Fruit fly (Drosophila melanogaster): ENCODE data around the gene RpS6.

Gene RpS6

dm6 chrX:7934679-7935078, 33.5 kb upstream of the RpS6 start, which contains the start of gene RpS14b (continued):
- peak; percentile 36; the same call in 1 of the 2 replicates for TF ChIP-seq E2f1 (GFP tag; IDR thresholded peaks at IDR 0.05)
- peak; percentile 24 for TF ChIP-seq CG17829 (tag; optimal IDR thresholded peaks at IDR 0.05)
- TF ChIP-seq Mad (GFP tag; optimal IDR thresholded peaks at IDR 0.05) = peak; percentile 36
- peak; percentile 69 for TF ChIP-seq CG9932 (GFP tag; IDR thresholded peaks at IDR 0.05)
- peak; percentile 68 for TF ChIP-seq Dbx (GFP tag; IDR thresholded peaks at IDR 0.05)
- no peak for TF ChIP-seq CG12744 (GFP tag; optimal IDR thresholded peaks at IDR 0.05)
- TF ChIP-seq CG2875 (GFP tag; optimal IDR thresholded peaks at IDR 0.05) = peak; percentile 43
- TF ChIP-seq nerfin-1 (tag; optimal IDR thresholded peaks at IDR 0.05) = peak; percentile 6
- 0 out of 2 replicates have a peak, but pooled peaks have one; percentile 5 for TF ChIP-seq esg (GFP tag; conservative IDR thresholded peaks at IDR 0.05)
- peak; percentile 68 for TF ChIP-seq CG3281 (GFP tag; optimal IDR thresholded peaks at IDR 0.05)
- peak; percentile 54 for TF ChIP-seq Vsx1 (GFP tag; optimal IDR thresholded peaks at IDR 0.05)
- TF ChIP-seq CG13287 (GFP tag; IDR thresholded peaks at IDR 0.05; ENCODE audit: partially characterized antibody) = peak; percentile 82
- no peak for TF ChIP-seq jigr1 (GFP tag; IDR thresholded peaks at IDR 0.05)
- TF ChIP-seq CG12104 (GFP tag; optimal IDR thresholded peaks at IDR 0.05) = no peak
- peak; percentile 60 for TF ChIP-seq E2f2 (GFP tag; IDR thresholded peaks at IDR 0.05)
- 0 out of 3 replicates have a peak, but pooled peaks have one; percentile 43 for TF ChIP-seq CG7963 (GFP tag; IDR thresholded peaks at IDR 0.05; ENCODE audit: partially characterized antibody)
- TF ChIP-seq HmgD (GFP tag; optimal IDR thresholded peaks at IDR 0.05) = peak; percentile 48
- TF ChIP-seq YL-1 (GFP tag; optimal IDR thresholded peaks at IDR 0.05) = peak; percentile 90
- TF ChIP-seq MTF-1 (GFP tag; optimal IDR thresholded peaks at IDR 0.05; ENCODE audit: borderline replicate concordance) = peak; percentile 65
- peak; percentile 39 for TF ChIP-seq Asciz (GFP tag; optimal IDR thresholded peaks at IDR 0.05)
- peak; percentile 51 for TF ChIP-seq pb (GFP tag; optimal IDR thresholded peaks at IDR 0.05)
- peak; percentile 72 for TF ChIP-seq CrebB (tag; optimal IDR thresholded peaks at IDR 0.05)
- TF ChIP-seq HHEX (GFP tag; optimal IDR thresholded peaks at IDR 0.05) = peak; percentile 68
- TF ChIP-seq hth (optimal IDR thresholded peaks at IDR 0.05) = no peak
- TF ChIP-seq repo (GFP tag; optimal IDR thresholded peaks at IDR 0.05) = peak; percentile 28
- peak; percentile 45 for TF ChIP-seq HLH54F (GFP tag; optimal IDR thresholded peaks at IDR 0.05)
- TF ChIP-seq CG6272 (GFP tag; IDR thresholded peaks at IDR 0.05) = peak; percentile 41; the same call in 1 of the 2 replicates
- TF ChIP-seq CG5245 (GFP tag; optimal IDR thresholded peaks at IDR 0.05) = peak; percentile 20
- TF ChIP-seq Atf3 (GFP tag; optimal IDR thresholded peaks at IDR 0.05) = peak; percentile 52
- TF ChIP-seq CG31441 (GFP tag; IDR thresholded peaks at IDR 0.05) = 0 out of 2 replicates have a peak, but pooled peaks have one; percentile 27
- TF ChIP-seq zf30C (GFP tag; optimal IDR thresholded peaks at IDR 0.05) = peak; percentile 50
- peak; percentile 62 for TF ChIP-seq CG18011 (GFP tag; optimal IDR thresholded peaks at IDR 0.05)
- no peak for TF ChIP-seq sc (optimal IDR thresholded peaks at IDR 0.05)
- TF ChIP-seq sc (GFP tag; optimal IDR thresholded peaks at IDR 0.05) = peak; percentile 8
- TF ChIP-seq CG8478 (optimal IDR thresholded peaks at IDR 0.05) = no peak
- peak; percentile 88 for TF ChIP-seq Rfx (GFP tag; IDR thresholded peaks at IDR 0.05)
- TF ChIP-seq CG6791 (GFP tag; IDR thresholded peaks at IDR 0.05; ENCODE audit: partially characterized antibody) = peak; percentile 68
- no peak for TF ChIP-seq tup (GFP tag; optimal IDR thresholded peaks at IDR 0.05)
- TF ChIP-seq Dip2 (GFP tag; IDR thresholded peaks at IDR 0.05) = no peak
- no peak for TF ChIP-seq CG2199 (GFP tag; IDR thresholded peaks at IDR 0.05)
- TF ChIP-seq CG11560 (tag; IDR thresholded peaks at IDR 0.05) = no peak
- TF ChIP-seq Fer3 (tag; optimal IDR thresholded peaks at IDR 0.05) = peak; percentile 58
- peak; percentile 52 for TF ChIP-seq Hey (tag; optimal IDR thresholded peaks at IDR 0.05)
- peak; percentile 72 for TF ChIP-seq knrl (GFP tag; IDR thresholded peaks at IDR 0.05; ENCODE audit: partially characterized antibody)
- TF ChIP-seq gfzf (GFP tag; optimal IDR thresholded peaks at IDR 0.05) = peak; percentile 44
- peak; percentile 19 for TF ChIP-seq Dp (GFP tag; optimal IDR thresholded peaks at IDR 0.05)
- peak; percentile 49 for TF ChIP-seq kni (GFP tag; optimal IDR thresholded peaks at IDR 0.05)
- TF ChIP-seq CG4854 (GFP tag; optimal IDR thresholded peaks at IDR 0.05) = peak; percentile 40
- TF ChIP-seq CG10543 (GFP tag; optimal IDR thresholded peaks at IDR 0.05) = peak; percentile 76
- no peak for TF ChIP-seq fru (optimal IDR thresholded peaks at IDR 0.05)
- TF ChIP-seq wor (GFP tag; IDR thresholded peaks at IDR 0.05) = no peak

Measured in whole organism, embryonic.